Fruit fly (Drosophila melanogaster): ENCODE measurements around the gene Nlp.

Nlp gene

dm6 chr3R:30056592-30057135, 52.1 kb downstream of the Nlp start, which contains the start of the genes CG7950 and Rpp14a (continued):
- TF ChIP-seq fd96Cb (tag; optimal IDR thresholded peaks at IDR 0.05) (peak; percentile 51), ash1 (GFP tag; optimal IDR thresholded peaks at IDR 0.05) (no peak), CG17912 (GFP tag; optimal IDR thresholded peaks at IDR 0.05) (peak; percentile 5), fd64A (GFP tag; optimal IDR thresholded peaks at IDR 0.05) (no peak), Hmx (GFP tag; optimal IDR thresholded peaks at IDR 0.05) (peak; percentile 67), nau (GFP tag; optimal IDR thresholded peaks at IDR 0.05) (peak; percentile 36), tin (GFP tag; optimal IDR thresholded peaks at IDR 0.05) (peak; percentile 77), CG1024 (GFP tag; IDR thresholded peaks at IDR 0.05) (peak; percentile 25; the same call in 1 of the 2 replicates), phol (tag; optimal IDR thresholded peaks at IDR 0.05) (peak; percentile 83), CG4424 (GFP tag; optimal IDR thresholded peaks at IDR 0.05) (peak; percentile 73), CG34224 (GFP tag; IDR thresholded peaks at IDR 0.05; ENCODE audit: partially characterized antibody) (0 out of 3 replicates have a peak, but pooled peaks have one; percentile 27), CG8290 (GFP tag; optimal IDR thresholded peaks at IDR 0.05) (peak; percentile 54), CG8290 (tag; optimal IDR thresholded peaks at IDR 0.05) (peak in 1 of 2 experiments; percentile 82), CG42726 (GFP tag; IDR thresholded peaks at IDR 0.05; ENCODE audit: partially characterized antibody) (no peak), disco-r (GFP tag; optimal IDR thresholded peaks at IDR 0.05) (peak; percentile 15), Sin3A (optimal IDR thresholded peaks at IDR 0.05) (no peak), psq (GFP tag; optimal IDR thresholded peaks at IDR 0.05) (peak; percentile 21), Dek (tag; optimal IDR thresholded peaks at IDR 0.05) (peak; percentile 80), wdn (GFP tag; IDR thresholded peaks at IDR 0.05) (peak; percentile 66), crol (GFP tag; IDR thresholded peaks at IDR 0.05) (0 out of 2 replicates have a peak, but pooled peaks have one; percentile 20), CG2120 (GFP tag; optimal IDR thresholded peaks at IDR 0.05) (peak; percentile 94), pnt (GFP tag; optimal IDR thresholded peaks at IDR 0.05) (peak; percentile 65), MTF-1 (GFP tag; optimal IDR thresholded peaks at IDR 0.05; ENCODE audit: borderline replicate concordance) (no peak), tio (GFP tag; optimal IDR thresholded peaks at IDR 0.05) (peak; percentile 65), HmgD (GFP tag; optimal IDR thresholded peaks at IDR 0.05) (peak; percentile 40), hth (optimal IDR thresholded peaks at IDR 0.05) (no peak), scrt (GFP tag; optimal IDR thresholded peaks at IDR 0.05) (peak; percentile 55), ERR (GFP tag; optimal IDR thresholded peaks at IDR 0.05) (peak; percentile 62), Hey (tag; optimal IDR thresholded peaks at IDR 0.05) (no peak), dmrt11E (tag; optimal IDR thresholded peaks at IDR 0.05) (peak; percentile 78), CG4328 (GFP tag; optimal IDR thresholded peaks at IDR 0.05) (peak; percentile 54), aop (GFP tag; IDR thresholded peaks at IDR 0.05) (no peak), CG4360 (GFP tag; IDR thresholded peaks at IDR 0.05) (no peak), CG10209 (GFP tag; optimal IDR thresholded peaks at IDR 0.05) (peak; percentile 72), CG18619 (GFP tag; optimal IDR thresholded peaks at IDR 0.05) (peak; percentile 48), pb (GFP tag; optimal IDR thresholded peaks at IDR 0.05) (no peak), croc (GFP tag; conservative IDR thresholded peaks at IDR 0.05) (no peak; the same call in 1 of the 3 replicates), tgo (GFP tag; IDR thresholded peaks at IDR 0.05) (peak; percentile 78), peb (GFP tag; IDR thresholded peaks at IDR 0.05) (no peak), CG11398 (GFP tag; optimal IDR thresholded peaks at IDR 0.05) (peak; percentile 72), CG5953 (GFP tag; IDR thresholded peaks at IDR 0.05) (peak; percentile 51; the same call in 1 of the 2 replicates), CG15601 (tag; optimal IDR thresholded peaks at IDR 0.05) (peak; percentile 69), gcm2 (GFP tag; optimal IDR thresholded peaks at IDR 0.05) (peak; percentile 19), CG6813 (GFP tag; optimal IDR thresholded peaks at IDR 0.05) (peak; percentile 21), BtbVII (GFP tag; optimal IDR thresholded peaks at IDR 0.05) (peak; percentile 39), lov (optimal IDR thresholded peaks at IDR 0.05) (no peak), lov (GFP tag; IDR thresholded peaks at IDR 0.05) (0 out of 3 replicates have a peak, but pooled peaks have one; percentile 27), CG10543 (GFP tag; optimal IDR thresholded peaks at IDR 0.05) (peak; percentile 58), Ssrp (tag; optimal IDR thresholded peaks at IDR 0.05) (peak; percentile 74), CG1792 (GFP tag; optimal IDR thresholded peaks at IDR 0.05) (peak; percentile 73), Mad (GFP tag; optimal IDR thresholded peaks at IDR 0.05) (peak; percentile 83)

All from whole organism, embryonic.